Worm (Caenorhabditis elegans) whole organism, L4/young adult: Measurements from ENCODE around the gene R03H10.1.

Source experiments
- W03F9.2 ChIP-seq: fragments of 150-350 bp; optimal IDR thresholded peaks from 2 replicates; lab custom pipeline; 2014; ENCODE audit warnings: missing biosample characterization, missing genetic modification characterization
- dao-5 ChIP-seq: sonication (generic microtip); optimal IDR thresholded peaks from 2 replicates; lab custom pipeline; 2016; ENCODE audit warnings: missing genotype, missing genetic modification characterization, moderate library complexity, missing compliant biosample characterization
- him-1 ChIP-seq: sonication (generic microtip); optimal IDR thresholded peaks from 2 replicates; lab custom pipeline; 2016; ENCODE audit warnings: missing genotype, missing genetic modification reagents, missing genetic modification characterization, missing compliant biosample characterization

The R03H10.1 gene

DNA sequence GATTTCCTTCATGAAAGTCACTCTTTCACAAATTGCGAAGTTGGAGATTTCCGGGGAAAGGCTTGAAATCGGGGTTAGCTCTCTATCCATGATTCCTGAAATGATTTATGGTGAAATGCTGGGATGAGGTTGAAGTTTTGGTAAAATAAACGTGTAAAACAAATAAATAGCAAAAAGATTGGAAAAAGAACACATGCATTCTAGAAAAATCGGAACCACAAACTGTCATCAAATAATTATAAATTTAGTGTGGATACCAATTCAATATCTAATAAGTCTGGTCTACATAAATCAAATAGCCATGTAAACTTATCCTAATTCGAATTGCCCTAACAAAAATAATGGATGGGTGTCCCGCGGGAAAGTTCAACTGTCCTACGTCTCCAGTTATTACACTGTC is 6.7 kb upstream of the R03H10.1 start, which contains the start of gene R03H10.6:
Gene R03H10.6 (minus strand): TSS at position 101 of the 400 bp plus-strand sequence.
- TF ChIP-seq him-1: no peak
- TF ChIP-seq dao-5 (tag; lab: Kevin White, UChicago): no peak
- TF ChIP-seq W03F9.2 (tag; lab: Kevin White, UChicago): no peak

- TF ChIP-seq him-1: no peak
- TF ChIP-seq W03F9.2 (tag; lab: Kevin White, UChicago): no peak
- TF ChIP-seq dao-5 (tag; lab: Kevin White, UChicago): no peak
Observed at ce11 chrII:4173842-4174241, 6.2 kb upstream of the R03H10.1 start.

DNA sequence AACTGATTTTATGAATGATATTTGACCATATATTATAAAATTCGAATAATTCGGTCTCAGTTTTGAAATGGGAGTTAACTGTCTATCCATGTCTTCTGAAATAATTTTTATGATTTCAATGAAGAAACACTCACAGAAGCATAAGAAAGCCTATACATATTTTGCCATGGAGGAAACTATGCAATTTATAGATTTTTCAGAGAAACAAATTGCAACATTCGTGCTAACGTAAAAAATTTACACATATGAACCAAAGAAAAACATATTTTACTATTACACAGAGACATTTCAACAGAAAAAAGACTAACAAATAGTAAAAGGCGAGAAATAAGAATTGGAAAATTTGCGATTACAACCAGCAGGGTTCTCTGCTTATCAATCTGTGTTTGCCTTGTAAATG is 1.2 kb upstream of the R03H10.1 start, which contains the start of gene R03H10.7:
Gene R03H10.7 (minus strand): TSS at position 101 of the 400 bp plus-strand sequence.
- no peak for TF ChIP-seq dao-5 (tag; lab: Kevin White, UChicago)
- TF ChIP-seq W03F9.2 (tag; lab: Kevin White, UChicago): no peak
- TF ChIP-seq him-1: no peak

ce11 chrII:4182364-4182763 is 2.3 kb downstream of the R03H10.1 start, which contains the start of gene R03H10.11:
TSS of gene R03H10.11 (plus strand) at chrII:4182664.
- TF ChIP-seq W03F9.2 (tag; lab: Kevin White, UChicago) (no peak), him-1 (no peak), dao-5 (tag; lab: Kevin White, UChicago) (no peak)

- TF ChIP-seq W03F9.2 (tag; lab: Kevin White, UChicago) (no peak), dao-5 (tag; lab: Kevin White, UChicago) (no peak), him-1 (no peak)
Observed at ce11 chrII:4183979-4184378, 3.9 kb downstream of the R03H10.1 start.

ce11 chrII:4186364-4186763 is 6.3 kb downstream of the R03H10.1 start, which contains the start of gene cpna-1:
TSS of gene cpna-1 (plus strand) at chrII:4186664.
- TF ChIP-seq him-1 (no peak), dao-5 (tag; lab: Kevin White, UChicago) (no peak), W03F9.2 (tag; lab: Kevin White, UChicago) (no peak)

- TF ChIP-seq him-1 (no peak), W03F9.2 (tag; lab: Kevin White, UChicago) (no peak), dao-5 (tag; lab: Kevin White, UChicago) (no peak)
Observed at ce11 chrII:4194127-4194526, 14.1 kb downstream of the R03H10.1 start, which contains the start of gene mth-2. TSS of gene mth-2 (minus strand) at chrII:4194314.

DNA sequence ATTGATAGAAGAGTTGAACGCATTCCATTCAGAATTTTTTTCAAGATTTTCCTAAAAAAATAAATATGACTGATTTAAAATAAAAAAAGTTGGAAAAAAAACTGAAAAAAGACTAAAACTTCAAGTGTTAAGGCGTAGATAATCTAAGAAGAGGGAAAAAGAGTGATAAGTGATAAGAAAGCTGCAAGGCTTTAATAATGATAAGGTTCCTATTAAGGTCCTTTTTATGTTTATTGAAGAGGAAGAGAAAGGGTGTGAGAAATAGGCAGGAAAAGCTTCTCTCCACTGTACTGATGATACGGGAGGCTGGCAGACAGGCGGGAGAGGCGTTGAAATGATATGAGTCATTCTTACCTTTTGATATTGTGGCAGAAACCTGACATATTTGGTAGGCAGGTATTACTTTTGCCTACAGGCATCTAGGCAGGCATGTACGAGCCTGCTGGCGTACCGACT is 23.7 kb downstream of the R03H10.1 start, which contains the start of gene mth-1:
Gene mth-1 (minus strand): TSS at position 51 of the 456 bp plus-strand sequence.
- no peak for TF ChIP-seq W03F9.2 (tag; lab: Kevin White, UChicago)
- no peak for TF ChIP-seq dao-5 (tag; lab: Kevin White, UChicago)
- TF ChIP-seq him-1: no peak

DNA sequence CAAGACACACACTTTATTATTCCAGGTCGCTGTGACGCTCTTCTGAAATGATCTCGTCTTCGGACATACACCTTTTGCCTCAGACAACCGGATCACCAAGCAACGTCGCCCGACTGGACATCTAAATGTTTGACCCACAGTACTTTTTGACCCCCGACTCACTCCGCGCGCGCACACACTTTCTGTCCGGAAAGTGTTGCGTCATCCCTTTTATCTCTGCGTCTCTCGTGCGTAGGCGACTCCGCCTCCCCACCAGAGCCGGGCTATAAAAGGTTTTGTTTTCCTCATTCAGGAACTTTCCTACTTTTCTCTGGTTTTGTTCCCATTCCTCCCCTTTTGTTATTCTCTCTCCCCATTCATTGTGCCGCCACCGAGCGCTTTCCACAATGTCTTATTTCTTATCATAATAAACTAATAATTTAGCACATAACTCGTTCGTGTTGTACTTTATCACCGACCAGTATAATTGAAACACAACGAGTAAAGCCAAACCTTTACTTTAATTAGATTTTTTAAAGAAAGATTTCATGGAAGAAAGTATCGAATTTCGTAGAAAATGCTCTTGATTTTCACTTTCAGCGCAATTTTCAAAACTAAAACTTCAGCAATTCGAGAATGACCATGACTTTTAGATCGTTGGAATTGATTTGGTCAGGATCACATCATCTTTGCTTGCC is 29.2 kb downstream of the R03H10.1 start, which contains the start of gene F31D5.6:
Gene F31D5.6 (plus strand): TSS at position 627 of the 677 bp plus-strand sequence.
- TF ChIP-seq him-1: no peak
- no peak for TF ChIP-seq W03F9.2 (tag; lab: Kevin White, UChicago)
- TF ChIP-seq dao-5 (tag; lab: Kevin White, UChicago): no peak

ce11 chrII:4211113-4211512 is 31.1 kb downstream of the R03H10.1 start, which contains the start of gene F31D5.7:
TSS of gene F31D5.7 (plus strand) at chrII:4211413.
- TF ChIP-seq dao-5 (tag; lab: Kevin White, UChicago) (no peak), W03F9.2 (tag; lab: Kevin White, UChicago) (no peak), him-1 (no peak)

DNA sequence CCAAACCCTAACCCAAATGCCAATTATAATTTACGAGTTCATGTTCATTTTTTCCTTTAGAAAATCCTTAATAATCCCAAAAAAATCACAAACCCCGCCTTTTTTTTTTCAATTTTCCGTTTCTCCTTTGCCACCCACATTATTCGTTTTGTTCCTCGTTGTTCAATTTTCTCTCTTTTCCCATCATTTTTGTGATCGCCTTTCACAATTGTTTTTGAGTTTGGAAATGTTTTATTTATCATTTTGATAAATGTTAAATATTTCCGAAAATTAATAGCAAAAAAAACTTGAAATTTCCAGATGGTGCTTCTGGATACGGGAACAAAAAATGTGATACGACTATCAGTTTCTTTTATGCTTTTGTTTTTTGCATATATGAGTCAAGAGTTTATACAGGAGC is 35.3 kb downstream of the R03H10.1 start, which contains the start of gene F31D5.2:
Gene F31D5.2 (plus strand): TSS at position 301 of the 400 bp plus-strand sequence.
- TF ChIP-seq dao-5 (tag; lab: Kevin White, UChicago) (no peak), W03F9.2 (tag; lab: Kevin White, UChicago) (no peak)

- no peak for TF ChIP-seq him-1
- TF ChIP-seq W03F9.2 (tag; lab: Kevin White, UChicago): no peak
- TF ChIP-seq dao-5 (tag; lab: Kevin White, UChicago): no peak
Observed at ce11 chrII:4219062-4219461, 39.0 kb downstream of the R03H10.1 start, which contains the start of gene F31D5.1. TSS of gene F31D5.1 (plus strand) at chrII:4219362.

DNA sequence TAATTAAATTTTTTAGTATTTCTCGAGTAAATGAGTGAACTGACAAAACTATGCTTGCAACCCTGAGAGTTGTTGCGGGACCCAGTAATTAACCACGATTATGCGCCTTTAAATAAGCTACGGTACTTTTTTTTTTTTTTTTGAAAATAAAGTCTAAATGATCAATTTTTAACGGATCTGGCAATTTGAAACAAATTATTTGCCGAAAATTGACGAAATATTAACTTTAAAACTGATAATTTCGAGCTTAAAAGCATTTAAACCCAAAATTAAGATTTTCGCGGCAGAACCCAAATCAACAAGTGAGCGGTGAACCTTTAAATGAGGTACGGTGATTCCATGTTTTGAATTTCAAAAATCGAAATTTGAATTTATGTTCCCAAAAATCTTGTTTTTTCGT is 42.4 kb downstream of the R03H10.1 start:
- TF ChIP-seq W03F9.2 (tag; lab: Kevin White, UChicago): no peak
- TF ChIP-seq dao-5 (tag; lab: Kevin White, UChicago): no peak
- no peak for TF ChIP-seq him-1

ce11 chrII:4222983-4223382 is 42.9 kb downstream of the R03H10.1 start, which contains the start of gene C16A11.5:
TSS of gene C16A11.5 (plus strand) at chrII:4223305.
- TF ChIP-seq him-1 (no peak), dao-5 (tag; lab: Kevin White, UChicago) (no peak), W03F9.2 (tag; lab: Kevin White, UChicago) (no peak)
